Worm (Caenorhabditis elegans): ENCODE data around the gene iars-1.

Gene iars-1

ce11 chrIV:10380626-10381025, 12.2 kb downstream of the iars-1 start (continued):
- TF ChIP-seq sox-4 (tag; optimal IDR thresholded peaks at IDR 0.05) (no peak), nhr-90 (tag; optimal IDR thresholded peaks at IDR 0.05; ENCODE audit: poor library complexity) (peak; percentile 47), mep-1 (tag; optimal IDR thresholded peaks at IDR 0.05) (peak; percentile 65), ets-5 (GFP tag; IDR thresholded peaks at IDR 0.05) (no peak), nhr-77 (tag; optimal IDR thresholded peaks at IDR 0.05) (no peak), dpl-1 (GFP tag; optimal IDR thresholded peaks at IDR 0.05) (peak; percentile 12 to 24 (median 16)), dsc-1 (tag; optimal IDR thresholded peaks at IDR 0.05) (peak; percentile 11), ztf-4 (tag; optimal IDR thresholded peaks at IDR 0.05) (peak; percentile 36), nhr-76 (tag; optimal IDR thresholded peaks at IDR 0.05) (no peak)

ce11 chrIV:10381035-10381434, 12.6 kb downstream of the iars-1 start:
- no peak for TF ChIP-seq nhr-47 (tag; optimal IDR thresholded peaks at IDR 0.05)
- TF ChIP-seq efl-1 (optimal IDR thresholded peaks at IDR 0.05), result no peak
- TF ChIP-seq efl-1 (GFP tag; optimal IDR thresholded peaks at IDR 0.05 in 1 of 2), result peak in 1 of 2 experiments; percentile 81
- peak; percentile 5 for TF ChIP-seq aly-2 (tag; optimal IDR thresholded peaks at IDR 0.05)
- TF ChIP-seq ceh-90 (tag; optimal IDR thresholded peaks at IDR 0.05), result peak; percentile 14
- no peak for TF ChIP-seq nhr-84 (tag; optimal IDR thresholded peaks at IDR 0.05)

- TF ChIP-seq snu-23 (GFP tag; optimal IDR thresholded peaks at IDR 0.05), result no peak
- no peak for TF ChIP-seq skn-1 (tag; optimal IDR thresholded peaks at IDR 0.05)
- no peak for TF ChIP-seq nhr-12 (tag; optimal IDR thresholded peaks at IDR 0.05)
- TF ChIP-seq ztf-11 (tag; optimal IDR thresholded peaks at IDR 0.05), result no peak
Measured at ce11 chrIV:10382894-10383293, 14.5 kb downstream of the iars-1 start.

ce11 chrIV:10387113-10387512, 18.7 kb downstream of the iars-1 start, which contains the start of gene nfu-1:
Gene nfu-1, plus strand, starts transcription at chrIV:10387413.
- TF ChIP-seq aly-2 (tag; optimal IDR thresholded peaks at IDR 0.05), result peak; percentile 27
- no peak for TF ChIP-seq pax-3 (tag; optimal IDR thresholded peaks at IDR 0.05)

- no peak for TF ChIP-seq lsy-2 (tag; optimal IDR thresholded peaks at IDR 0.05)
- TF ChIP-seq ceh-8 (GFP tag; optimal IDR thresholded peaks at IDR 0.05), result no peak
- TF ChIP-seq nhr-77 (tag; optimal IDR thresholded peaks at IDR 0.05), result no peak
- TF ChIP-seq nhr-90 (tag; optimal IDR thresholded peaks at IDR 0.05; ENCODE audit: poor library complexity), result no peak
- no peak for TF ChIP-seq aly-2 (tag; optimal IDR thresholded peaks at IDR 0.05)
- no peak for TF ChIP-seq snpc-4 (tag; optimal IDR thresholded peaks at IDR 0.05)
- TF ChIP-seq elt-2 (tag; optimal IDR thresholded peaks at IDR 0.05), result peak; percentile 43
Measured at ce11 chrIV:10388263-10388662, 19.9 kb downstream of the iars-1 start, which contains the start of gene R10H10.3. Gene R10H10.3, plus strand, starts transcription at chrIV:10388505.

- no peak for TF ChIP-seq egl-13 (tag; optimal IDR thresholded peaks at IDR 0.05)
- TF ChIP-seq aly-2 (tag; optimal IDR thresholded peaks at IDR 0.05), result no peak
- no peak for TF ChIP-seq hlh-4 (tag; optimal IDR thresholded peaks at IDR 0.05)
- TF ChIP-seq jun-1 (tag; optimal IDR thresholded peaks at IDR 0.05), result no peak
- TF ChIP-seq vab-15 (tag; optimal IDR thresholded peaks at IDR 0.05), result no peak
- TF ChIP-seq mep-1 (tag; optimal IDR thresholded peaks at IDR 0.05), result no peak
- no peak for TF ChIP-seq dpl-1 (GFP tag; optimal IDR thresholded peaks at IDR 0.05)
Measured at ce11 chrIV:10391827-10392226, 23.4 kb downstream of the iars-1 start, which contains the start of gene spe-26. Gene spe-26, minus strand, starts transcription at chrIV:10391927.

ce11 chrIV:10394858-10395257, 26.5 kb downstream of the iars-1 start, which contains the start of gene R10H10.4:
Gene R10H10.4, minus strand, starts transcription at chrIV:10394958.
- TF ChIP-seq elt-3 (tag; optimal IDR thresholded peaks at IDR 0.05), result no peak
- TF ChIP-seq efl-1 (optimal IDR thresholded peaks at IDR 0.05), result no peak
- no peak for TF ChIP-seq efl-1 (GFP tag; optimal IDR thresholded peaks at IDR 0.05 in 1 of 2)
- TF ChIP-seq grh-1 (GFP tag; IDR thresholded peaks at IDR 0.05), result no peak
- TF ChIP-seq jun-1 (tag; optimal IDR thresholded peaks at IDR 0.05), result no peak
- no peak for TF ChIP-seq nhr-77 (tag; optimal IDR thresholded peaks at IDR 0.05)
- TF ChIP-seq blmp-1 (tag; optimal IDR thresholded peaks at IDR 0.05), result no peak
- no peak for TF ChIP-seq fos-1 (tag; optimal IDR thresholded peaks at IDR 0.05)
- TF ChIP-seq C16A3.4 (tag; optimal IDR thresholded peaks at IDR 0.05), result no peak
- TF ChIP-seq ets-5 (GFP tag; IDR thresholded peaks at IDR 0.05), result no peak
- TF ChIP-seq tbx-2 (tag; optimal IDR thresholded peaks at IDR 0.05), result no peak
- TF ChIP-seq F16B12.6 (tag; optimal IDR thresholded peaks at IDR 0.05), result no peak
- no peak for TF ChIP-seq nhr-19 (GFP tag; conservative IDR thresholded peaks at IDR 0.05)
- TF ChIP-seq snpc-4 (tag; optimal IDR thresholded peaks at IDR 0.05), result no peak
- no peak for TF ChIP-seq aha-1 (tag; optimal IDR thresholded peaks at IDR 0.05)
- no peak for TF ChIP-seq ceh-63 (GFP tag; optimal IDR thresholded peaks at IDR 0.05)
- no peak for TF ChIP-seq nhr-85 (tag)
- no peak for TF ChIP-seq hpl-2 (GFP tag; optimal IDR thresholded peaks at IDR 0.05)
- TF ChIP-seq ceh-88 (GFP tag; IDR thresholded peaks at IDR 0.05), result no peak
- TF ChIP-seq rnt-1 (tag; optimal IDR thresholded peaks at IDR 0.05), result no peak

Data from whole organism, L1 larva.